Fruit fly (Drosophila melanogaster): ENCODE data around the gene CG45080.

CG45080 gene

dm6 chr3R:13271758-13272157 lies 47.3 kb downstream of the CG45080 start, which contains the start of gene TBC1D5:
Gene TBC1D5 (minus strand): TSS chr3R:13272011.
- TF ChIP-seq ey (GFP tag; optimal IDR thresholded peaks at IDR 0.05) (no peak), CG32264 (GFP tag; optimal IDR thresholded peaks at IDR 0.05) (no peak), Dif (GFP tag; optimal IDR thresholded peaks at IDR 0.05; ENCODE audit: partially characterized antibody) (no peak), lola (GFP tag; optimal IDR thresholded peaks at IDR 0.05) (no peak), Rel (GFP tag; optimal IDR thresholded peaks at IDR 0.05) (no peak), Rel (tag; optimal IDR thresholded peaks at IDR 0.05) (peak; percentile 74), sv (GFP tag; optimal IDR thresholded peaks at IDR 0.05) (no peak), rgr (GFP tag; optimal IDR thresholded peaks at IDR 0.05) (no peak), Hr83 (GFP tag; optimal IDR thresholded peaks at IDR 0.05; ENCODE audit: poor library complexity, severe bottlenecking) (peak; percentile 43), pan (optimal IDR thresholded peaks at IDR 0.05) (no peak), Jra (GFP tag; optimal IDR thresholded peaks at IDR 0.05) (no peak), CrebA (GFP tag; optimal IDR thresholded peaks at IDR 0.05; ENCODE audit: borderline replicate concordance) (no peak), sage (GFP tag; optimal IDR thresholded peaks at IDR 0.05) (no peak)

DNA sequence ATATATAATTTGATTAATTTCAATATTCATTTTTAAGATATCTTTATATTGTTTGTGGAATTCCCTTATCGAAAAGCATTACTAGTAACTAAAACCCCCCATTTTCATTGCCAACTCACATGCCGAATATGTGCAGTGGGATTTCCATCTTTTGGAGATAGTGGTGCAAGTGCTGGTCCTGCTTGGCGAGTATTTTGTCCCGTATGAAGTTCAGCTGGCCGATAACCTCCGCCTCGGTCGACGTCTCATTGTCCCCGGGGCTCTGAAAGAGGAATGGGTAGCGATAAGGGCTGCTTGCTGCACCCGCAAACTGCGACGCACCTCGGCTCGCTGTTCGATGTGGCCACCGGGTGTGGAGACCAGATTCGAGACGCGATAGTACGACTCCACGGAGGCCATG lies 48.4 kb downstream of the CG45080 start:
- TF ChIP-seq OdsH (GFP tag; optimal IDR thresholded peaks at IDR 0.05) (no peak), Dfd (GFP tag; optimal IDR thresholded peaks at IDR 0.05) (no peak), Rel (GFP tag; optimal IDR thresholded peaks at IDR 0.05) (no peak), Rel (tag; optimal IDR thresholded peaks at IDR 0.05) (peak; percentile 99), Myc (optimal IDR thresholded peaks at IDR 0.05) (no peak), lola (GFP tag; optimal IDR thresholded peaks at IDR 0.05) (no peak), Hr83 (GFP tag; optimal IDR thresholded peaks at IDR 0.05; ENCODE audit: poor library complexity, severe bottlenecking) (no peak)
